Worm (Caenorhabditis elegans) whole organism, young adult: Measurements from ENCODE around the gene Y41E3.19.

Experiments
- F33H1.4 ChIP-seq: fragments of 200-800 bp; sonication (Bioruptor generic); IDR thresholded peaks from 2 replicates; pipeline ENCODE4 v1.3.6; 2022; ENCODE audit warnings: missing genetic modification reagents, missing genetic modification characterization, missing compliant biosample characterization
- F57C9.4 ChIP-seq: sonication (generic microtip); optimal IDR thresholded peaks from 2 replicates; lab custom pipeline; 2017; ENCODE audit warnings: mild to moderate bottlenecking, missing genetic modification characterization, missing compliant biosample characterization
- K12H6.12 ChIP-seq: fragments of 200-800 bp; sonication (Bioruptor generic); optimal IDR thresholded peaks from 2 replicates; lab custom pipeline; 2018; ENCODE audit warnings: mild to moderate bottlenecking, missing genetic modification characterization, missing compliant biosample characterization
- ama-1 ChIP-seq, 3 experiments: fragments of 150-350 bp in 1 of 3; sonication (generic microtip) in 2 of 3; optimal IDR thresholded peaks; 2 replicates each; lab custom pipeline; 2014 to 2018; ENCODE audit warnings: missing biosample characterization in 2 of 3, missing genetic modification characterization in 2 of 3, missing genetic modification reagents in 2 of 3
- bed-2 ChIP-seq: fragments of 200-800 bp; sonication (Bioruptor generic); IDR thresholded peaks from 2 replicates; pipeline ENCODE4 v1.3.6; 2022; ENCODE audit warnings: missing genetic modification reagents, missing genetic modification characterization, missing compliant biosample characterization
- cebp-1 ChIP-seq, 2 experiments: fragments of 200-800 bp in 1 of 2; sonication (Bioruptor generic) in 1 of 2; sonication (generic microtip) in 1 of 2; IDR thresholded peaks in 1 of 2; optimal IDR thresholded peaks in 1 of 2; 2 replicates each; pipeline versions ENCODE4 v1.3.6 to Lab custom; 2017 to 2022; ENCODE audit warnings: missing compliant biosample characterization in 2 of 2, missing genetic modification characterization in 2 of 2, mild to moderate bottlenecking in 1 of 2, missing genetic modification reagents in 1 of 2, moderate library complexity in 1 of 2
- dpff-1 ChIP-seq: sonication (generic microtip); optimal IDR thresholded peaks from 2 replicates; lab custom pipeline; 2017; ENCODE audit warnings: mild to moderate bottlenecking, missing genetic modification characterization, missing compliant biosample characterization
- egl-18 ChIP-seq: fragments of 200-800 bp; sonication (Bioruptor generic); IDR thresholded peaks from 2 replicates; pipeline ENCODE4 v1.3.6; 2022; ENCODE audit warnings: missing genetic modification reagents, missing genetic modification characterization, missing compliant biosample characterization
- ets-4 ChIP-seq: fragments of 200-800 bp; sonication (Bioruptor generic); optimal IDR thresholded peaks from 2 replicates; lab custom pipeline; 2018; ENCODE audit warnings: mild to moderate bottlenecking, missing genetic modification characterization, missing compliant biosample characterization
- hlh-12 ChIP-seq: sonication (generic microtip); optimal IDR thresholded peaks from 2 replicates; lab custom pipeline; 2016; ENCODE audit warnings: missing genetic modification characterization, missing compliant biosample characterization
- mcd-1 ChIP-seq: fragments of 200-800 bp; sonication (Bioruptor generic); IDR thresholded peaks from 2 replicates; pipeline ENCODE4 v1.3.6; 2022; ENCODE audit warnings: missing genetic modification reagents, missing genetic modification characterization, missing compliant biosample characterization
- snpc-4 ChIP-seq, 5 experiments: fragments of 150-350 bp in 1 of 5; sonication (generic microtip) in 4 of 5; optimal IDR thresholded peaks; 2 replicates each; lab custom pipeline; 2014 to 2018; ENCODE audit warnings: missing genetic modification characterization in 5 of 5, missing biosample characterization in 3 of 5, antibody characterized with exemption in 2 of 5, mild to moderate bottlenecking in 2 of 5, missing compliant biosample characterization in 2 of 5, missing genotype in 2 of 5, moderate library complexity in 2 of 5, missing genetic modification reagents in 1 of 5
- sptf-2 ChIP-seq: fragments of 200-800 bp; sonication (Bioruptor generic); optimal IDR thresholded peaks from 2 replicates; lab custom pipeline; 2018; ENCODE audit warnings: mild to moderate bottlenecking, missing genetic modification characterization, missing compliant biosample characterization
- unc-130 ChIP-seq: sonication (generic microtip); optimal IDR thresholded peaks from 2 replicates; lab custom pipeline; 2016; ENCODE audit warnings: missing genetic modification reagents, missing genetic modification characterization, missing compliant biosample characterization

DNA sequence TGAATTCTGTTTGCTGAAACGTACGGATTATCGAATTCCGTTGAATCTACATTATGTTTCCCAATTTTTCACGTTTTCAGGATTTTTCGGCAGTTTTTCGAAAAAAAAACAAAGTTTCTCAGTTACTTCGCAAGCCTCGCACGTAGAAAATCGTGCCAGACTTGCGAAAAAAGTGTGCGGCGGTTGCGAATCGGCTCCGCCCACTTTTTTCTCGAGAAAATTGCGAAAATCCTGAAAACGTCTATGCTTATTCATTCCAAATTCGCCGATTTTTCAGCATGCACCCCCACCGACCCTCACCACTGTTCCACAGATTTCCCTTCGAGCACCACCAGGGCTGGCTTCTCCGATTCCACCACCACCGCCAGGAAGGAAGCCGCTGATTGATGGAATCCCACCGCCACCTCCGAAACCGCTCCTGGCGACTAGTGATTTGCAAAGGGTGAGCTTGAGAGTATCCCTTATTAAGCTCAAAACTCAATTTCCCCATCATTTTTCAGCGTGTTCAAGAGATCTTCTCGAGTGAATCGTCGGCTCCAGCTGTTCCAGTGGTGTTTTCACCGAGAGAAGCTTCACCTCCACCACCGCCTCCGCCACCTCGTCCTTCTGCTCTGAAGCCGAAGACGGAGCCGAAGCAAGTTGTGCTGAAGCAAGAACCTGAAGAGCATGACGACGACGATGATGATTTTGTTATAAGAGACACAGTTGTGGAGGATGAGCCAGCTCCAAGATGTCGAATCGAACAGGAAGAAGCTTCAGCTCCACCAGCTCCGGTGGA is 13.6 kb upstream of the Y41E3.19 start:
- TF ChIP-seq F57C9.4 (tag; lab: Kevin White, UChicago) = no peak
- TF ChIP-seq F33H1.4 = peak; percentile 49
- TF ChIP-seq unc-130 (GFP tag; lab: Kevin White, UChicago) = no peak
- TF ChIP-seq snpc-4 (GFP tag; optimal IDR thresholded peaks at IDR 0.05; lab: Kevin White, UChicago) = peak; percentile 68
- peak in 3 of 4 experiments; percentile 58 to 91 (median 80) for TF ChIP-seq snpc-4 (tag; optimal IDR thresholded peaks at IDR 0.05; lab: Kevin White, UChicago)
- TF ChIP-seq K12H6.12 (tag; lab: Kevin White, UChicago) = no peak
- no peak for TF ChIP-seq ama-1 (optimal IDR thresholded peaks at IDR 0.05; lab: Kevin White, UChicago)
- TF ChIP-seq ama-1 (GFP tag; optimal IDR thresholded peaks at IDR 0.05; lab: Kevin White, UChicago) = peak in 1 of 2 experiments; percentile 45
- TF ChIP-seq bed-2 (GFP tag; lab: Robert Waterston, UW) = no peak
- TF ChIP-seq cebp-1 (GFP tag; IDR thresholded peaks at IDR 0.05; lab: Robert Waterston, UW) = no peak
- peak; percentile 44 for TF ChIP-seq cebp-1 (tag; optimal IDR thresholded peaks at IDR 0.05; lab: Kevin White, UChicago)
- no peak for TF ChIP-seq sptf-2 (GFP tag; lab: Kevin White, UChicago)
- TF ChIP-seq egl-18 = no peak
- peak; percentile 41; the same call in 1 of the 2 replicates for TF ChIP-seq mcd-1 (GFP tag; lab: Robert Waterston, UW)
- no peak for TF ChIP-seq dpff-1 (tag; lab: Kevin White, UChicago)
- no peak for TF ChIP-seq hlh-12 (tag; lab: Kevin White, UChicago)
- TF ChIP-seq ets-4 (GFP tag; lab: Kevin White, UChicago) = no peak
